Worm (Caenorhabditis elegans): Measurements from ENCODE around the gene E03H12.7.

- no peak for TF ChIP-seq nhr-10 (tag; optimal IDR thresholded peaks at IDR 0.05)
- no peak for TF ChIP-seq ztf-1 (GFP tag; conservative IDR thresholded peaks at IDR 0.05)
- TF ChIP-seq ama-1 (optimal IDR thresholded peaks at IDR 0.05), result no peak
- TF ChIP-seq nhr-25 (tag; optimal IDR thresholded peaks at IDR 0.05), result no peak
- no peak for TF ChIP-seq nhr-237 (tag; optimal IDR thresholded peaks at IDR 0.05)
- TF ChIP-seq ceh-16 (tag; optimal IDR thresholded peaks at IDR 0.05), result no peak
- TF ChIP-seq mdl-1 (tag; optimal IDR thresholded peaks at IDR 0.05), result no peak
- no peak for TF ChIP-seq nhr-12 (tag; optimal IDR thresholded peaks at IDR 0.05)
- TF ChIP-seq lsy-2 (tag; optimal IDR thresholded peaks at IDR 0.05), result no peak
- no peak for TF ChIP-seq ztf-4 (tag; optimal IDR thresholded peaks at IDR 0.05)
- no peak for TF ChIP-seq fos-1 (tag; optimal IDR thresholded peaks at IDR 0.05)
- no peak for TF ChIP-seq nhr-23 (tag; optimal IDR thresholded peaks at IDR 0.05)
- TF ChIP-seq lin-39 (tag; optimal IDR thresholded peaks at IDR 0.05), result no peak
- TF ChIP-seq elt-1 (tag; optimal IDR thresholded peaks at IDR 0.05), result no peak
These were observed 37.2 kb upstream of the E03H12.7 start, which contains the start of gene C09B9.85 for ce11 chrIV:5025646-5026045.
